Worm (Caenorhabditis elegans) whole organism, young adult: ENCODE measurements around the gene elf-1.

Experiments
- F39B2.1 ChIP-seq: fragments of 200-800 bp; sonication (Bioruptor generic); IDR thresholded peaks from 2 replicates; pipeline ENCODE4 v1.3.6; 2022; ENCODE audit warnings: missing genetic modification reagents, missing genetic modification characterization, missing compliant biosample characterization
- ama-1 ChIP-seq, 3 experiments: fragments of 150-350 bp in 1 of 3; sonication (generic microtip) in 2 of 3; optimal IDR thresholded peaks; 2 replicates each; lab custom pipeline; 2014 to 2018; ENCODE audit warnings: missing biosample characterization in 2 of 3, missing genetic modification characterization in 2 of 3, missing genetic modification reagents in 2 of 3
- die-1 ChIP-seq: sonication (generic microtip); optimal IDR thresholded peaks from 2 replicates; lab custom pipeline; 2016; ENCODE audit warnings: missing genotype, mild to moderate bottlenecking, missing genetic modification characterization, missing compliant biosample characterization

ce11 chrIII:762508-762907, 73.5 kb downstream of the elf-1 start:
- no peak for TF ChIP-seq die-1 (tag; lab: Kevin White, UChicago)
- TF ChIP-seq ama-1 (optimal IDR thresholded peaks at IDR 0.05; lab: Kevin White, UChicago): no peak
- TF ChIP-seq ama-1 (GFP tag; optimal IDR thresholded peaks at IDR 0.05; lab: Kevin White, UChicago): no peak
- TF ChIP-seq F39B2.1 (GFP tag; lab: Robert Waterston, UW): no peak
